Fruit fly (Drosophila melanogaster) whole organism, wandering third instar larva: ENCODE data around the gene His4r.

Experiments
- Abd-B ChIP-seq: fragments of >200 bp; optimal IDR thresholded peaks from 2 replicates; lab custom pipeline; 2017; ENCODE audit warnings: missing biosample characterization, missing genetic modification characterization
- CG32264 ChIP-seq: fragments of 200-800 bp; sonication (Bioruptor generic); optimal IDR thresholded peaks from 2 replicates; lab custom pipeline; 2016; ENCODE audit warnings: missing biosample characterization, missing genetic modification characterization
- CG9705 ChIP-seq: fragments of 200-800 bp; sonication (Bioruptor generic); optimal IDR thresholded peaks from 2 replicates; lab custom pipeline; 2018; ENCODE audit warnings: missing biosample characterization, mild to moderate bottlenecking, missing genetic modification characterization
- CrebA ChIP-seq: fragments of 200-800 bp; sonication (Bioruptor generic); optimal IDR thresholded peaks from 2 replicates; lab custom pipeline; 2016; ENCODE audit warnings: missing biosample characterization, mild to moderate bottlenecking, missing genetic modification characterization, borderline replicate concordance
- Dfd ChIP-seq: fragments of >200 bp; optimal IDR thresholded peaks from 2 replicates; lab custom pipeline; 2017; ENCODE audit warnings: missing biosample characterization, missing genetic modification characterization
- Dif ChIP-seq: fragments of 200-275, 200-300 bp; sonication (Bioruptor generic); optimal IDR thresholded peaks from 2 replicates; lab custom pipeline; 2018; ENCODE audit warnings: missing biosample characterization, missing genetic modification characterization; ENCODE audit not compliant: partially characterized antibody
- GATAd ChIP-seq: sonication (Bioruptor generic); optimal IDR thresholded peaks from 2 replicates; lab custom pipeline; 2016; ENCODE audit warnings: missing biosample characterization, missing genetic modification characterization
- HLH106 ChIP-seq: fragments of 200-800 bp; optimal IDR thresholded peaks from 3 replicates; lab custom pipeline; 2019; ENCODE audit warnings: missing biosample characterization, mild to moderate bottlenecking, missing genetic modification characterization, moderate library complexity
- Hnf4 ChIP-seq: fragments of 200-800 bp; sonication (Bioruptor generic); optimal IDR thresholded peaks from 2 replicates; lab custom pipeline; 2016; ENCODE audit warnings: missing biosample characterization, mild to moderate bottlenecking, missing genetic modification characterization
- Hr78 ChIP-seq: fragments of >200 bp; optimal IDR thresholded peaks from 2 replicates; lab custom pipeline; 2017; ENCODE audit warnings: missing biosample characterization, missing genetic modification characterization
- Hr83 ChIP-seq: fragments of 200-300 bp; sonication (Bioruptor generic); optimal IDR thresholded peaks from 2 replicates; lab custom pipeline; 2016; ENCODE audit warnings: missing biosample characterization, mild to moderate bottlenecking, missing genetic modification characterization, moderate library complexity; ENCODE audit not compliant: poor library complexity, severe bottlenecking
- Jra ChIP-seq: sonication (Bioruptor generic); optimal IDR thresholded peaks from 2 replicates; lab custom pipeline; 2016; ENCODE audit warnings: missing biosample characterization, missing genetic modification characterization
- Mio ChIP-seq: sonication (Bioruptor generic); optimal IDR thresholded peaks from 2 replicates; lab custom pipeline; 2016; ENCODE audit warnings: missing biosample characterization, missing genetic modification characterization
- Myc ChIP-seq: fragments of >200 bp; optimal IDR thresholded peaks from 2 replicates; lab custom pipeline; 2017
- N ChIP-seq: fragments of >200 bp; optimal IDR thresholded peaks from 2 replicates; lab custom pipeline; 2018; ENCODE audit warnings: missing biosample characterization, missing external identifiers, missing genetic modification characterization
- OdsH ChIP-seq: fragments of 200-800 bp; sonication (Bioruptor generic); optimal IDR thresholded peaks from 2 replicates; lab custom pipeline; 2016; ENCODE audit warnings: missing biosample characterization, mild to moderate bottlenecking, missing genetic modification characterization
- Rel ChIP-seq, 2 experiments: fragments of 200-800 bp; sonication (Bioruptor generic) in 1 of 2; optimal IDR thresholded peaks; 2 replicates in 1 of 2; 3 replicates in 1 of 2; lab custom pipeline; 2016 to 2019; ENCODE audit warnings: mild to moderate bottlenecking in 2 of 2, missing biosample characterization in 2 of 2, missing genetic modification characterization in 2 of 2, moderate library complexity in 1 of 2
- Sp1 ChIP-seq: fragments of 200-800 bp; sonication (Bioruptor generic); optimal IDR thresholded peaks from 3 replicates; lab custom pipeline; 2019; ENCODE audit warnings: missing biosample characterization, mild to moderate bottlenecking, missing genetic modification characterization, moderate library complexity
- Vsx2 ChIP-seq: fragments of 200-300, 225-300 bp; sonication (Bioruptor generic); optimal IDR thresholded peaks from 2 replicates; lab custom pipeline; 2018; ENCODE audit warnings: missing biosample characterization, missing genetic modification characterization; ENCODE audit not compliant: partially characterized antibody
- br ChIP-seq: fragments of 200-800 bp; sonication (Bioruptor generic); optimal IDR thresholded peaks from 2 replicates; lab custom pipeline; 2016; ENCODE audit warnings: missing biosample characterization, missing genetic modification characterization
- brk ChIP-seq: fragments of 200-800 bp; sonication (Bioruptor generic); optimal IDR thresholded peaks from 2 replicates; lab custom pipeline; 2016; ENCODE audit warnings: missing biosample characterization, mild to moderate bottlenecking, missing genetic modification characterization
- dl ChIP-seq, 2 experiments: fragments of 175-275, 200-275 bp in 1 of 2; fragments of 200-275 bp in 1 of 2; sonication (Bioruptor generic); optimal IDR thresholded peaks; lab custom pipeline; 2018; ENCODE audit warnings: mild to moderate bottlenecking in 2 of 2, missing biosample characterization in 2 of 2, missing genetic modification characterization in 2 of 2, moderate library complexity in 2 of 2; ENCODE audit not compliant: partially characterized antibody in 2 of 2, insufficient read depth in 1 of 2
- dmrt93B ChIP-seq: fragments of 200-800 bp; sonication (Bioruptor generic); optimal IDR thresholded peaks from 2 replicates; lab custom pipeline; 2018; ENCODE audit warnings: missing biosample characterization, mild to moderate bottlenecking, missing genetic modification characterization
- dsf ChIP-seq: sonication (Bioruptor generic); optimal IDR thresholded peaks from 2 replicates; lab custom pipeline; 2016; ENCODE audit warnings: missing biosample characterization, missing genetic modification characterization, borderline replicate concordance
- ey ChIP-seq: fragments of 200-800 bp; sonication (Bioruptor generic); optimal IDR thresholded peaks from 2 replicates; lab custom pipeline; 2016; ENCODE audit warnings: missing biosample characterization, missing genetic modification characterization
- foxo ChIP-seq, 2 experiments: fragments of 200-800 bp; sonication (Bioruptor generic); optimal IDR thresholded peaks; 2 replicates in 1 of 2; 3 replicates in 1 of 2; lab custom pipeline; 2016 to 2017; ENCODE audit warnings: missing biosample characterization in 2 of 2, missing genetic modification characterization in 2 of 2
- fru ChIP-seq: fragments of 200-800 bp; sonication (Bioruptor generic); optimal IDR thresholded peaks from 3 replicates; lab custom pipeline; 2016; ENCODE audit warnings: missing biosample characterization, mild to moderate bottlenecking, missing genetic modification characterization
- h ChIP-seq: fragments of 200-800 bp; sonication (Bioruptor generic); optimal IDR thresholded peaks from 3 replicates; lab custom pipeline; 2016; ENCODE audit warnings: missing biosample characterization, mild to moderate bottlenecking, missing genetic modification characterization
- jim ChIP-seq: fragments of 175-275, 200-325 bp; sonication (Bioruptor generic); optimal IDR thresholded peaks from 2 replicates; lab custom pipeline; 2016; ENCODE audit warnings: missing biosample characterization, mild to moderate bottlenecking, missing genetic modification characterization
- lola ChIP-seq: fragments of >200 bp; optimal IDR thresholded peaks from 2 replicates; lab custom pipeline; 2017; ENCODE audit warnings: missing biosample characterization, missing genetic modification characterization
- pan ChIP-seq: fragments of >200 bp; optimal IDR thresholded peaks from 2 replicates; lab custom pipeline; 2017
- psq ChIP-seq: fragments of 200-800 bp; sonication (Bioruptor generic); optimal IDR thresholded peaks from 3 replicates; lab custom pipeline; 2017; ENCODE audit warnings: missing biosample characterization, mild to moderate bottlenecking, missing genetic modification characterization, moderate library complexity
- rgr ChIP-seq: fragments of 200-800 bp; sonication (Bioruptor generic); optimal IDR thresholded peaks from 3 replicates; lab custom pipeline; 2016; ENCODE audit warnings: missing biosample characterization, mild to moderate bottlenecking, missing genetic modification characterization
- sage ChIP-seq: fragments of 200-800 bp; sonication (Bioruptor generic); optimal IDR thresholded peaks from 2 replicates; lab custom pipeline; 2016; ENCODE audit warnings: missing biosample characterization, mild to moderate bottlenecking, missing genetic modification characterization
- sv ChIP-seq: fragments of 200-800 bp; sonication (Bioruptor generic); optimal IDR thresholded peaks from 3 replicates; lab custom pipeline; 2016; ENCODE audit warnings: missing biosample characterization, missing genetic modification characterization
- tai ChIP-seq: sonication (Bioruptor generic); optimal IDR thresholded peaks from 2 replicates; lab custom pipeline; 2016; ENCODE audit warnings: missing biosample characterization, missing genetic modification characterization
- usp ChIP-seq: fragments of >200 bp; optimal IDR thresholded peaks from 2 replicates; lab custom pipeline; 2017; ENCODE audit warnings: missing biosample characterization, missing genetic modification characterization
- woc ChIP-seq: sonication (Bioruptor generic); optimal IDR thresholded peaks from 2 replicates; lab custom pipeline; 2016; ENCODE audit warnings: missing biosample characterization, mild to moderate bottlenecking, missing genetic modification characterization

His4r gene

dm6 chr3R:14625215-14626156, at the start of gene His4r, which contains the start of gene put:
Gene His4r (plus strand): TSS chr3R:14625755.
Gene put (minus strand): TSS chr3R:14625703.
- TF ChIP-seq dl (GFP tag; optimal IDR thresholded peaks at IDR 0.05; lab: Kevin White, UChicago; ENCODE audit: insufficient read depth in 1 of 2, partially characterized antibody in 2 of 2): no peak
- no peak for TF ChIP-seq tai (GFP tag; lab: Kevin White, UChicago)
- no peak for TF ChIP-seq Abd-B (GFP tag; lab: Kevin White, UChicago)
- no peak for TF ChIP-seq sage (GFP tag; lab: Kevin White, UChicago)
- no peak for TF ChIP-seq br (GFP tag; lab: Kevin White, UChicago)
- no peak for TF ChIP-seq Dfd (GFP tag; lab: Kevin White, UChicago)
- peak; percentile 3 for TF ChIP-seq woc
- TF ChIP-seq fru (GFP tag; lab: Kevin White, UChicago): no peak
- peak; percentile 60 for TF ChIP-seq h (GFP tag; lab: Kevin White, UChicago)
- TF ChIP-seq psq: no peak
- TF ChIP-seq GATAd: no peak
- TF ChIP-seq Vsx2: no peak
- peak; percentile 9 for TF ChIP-seq OdsH (GFP tag; lab: Kevin White, UChicago)
- TF ChIP-seq lola: no peak
- TF ChIP-seq Hr83 (GFP tag; lab: Kevin White, UChicago): peak; percentile 28
- no peak for TF ChIP-seq brk
- TF ChIP-seq Sp1 (GFP tag; lab: Kevin White, UChicago): peak; percentile 44
- TF ChIP-seq Jra (GFP tag; lab: Kevin White, UChicago): peak; percentile 35
- no peak for TF ChIP-seq sv (GFP tag; lab: Kevin White, UChicago)
- TF ChIP-seq HLH106: peak; percentile 18
- no peak for TF ChIP-seq Mio (GFP tag; lab: Kevin White, UChicago)
- no peak for TF ChIP-seq pan (lab: Kevin White, UChicago)
- TF ChIP-seq jim: no peak
- TF ChIP-seq N (GFP tag; lab: Kevin White, UChicago): no peak
- TF ChIP-seq Myc: no peak
- TF ChIP-seq Hr78 (GFP tag; lab: Kevin White, UChicago): no peak
- TF ChIP-seq foxo (GFP tag; optimal IDR thresholded peaks at IDR 0.05; lab: Kevin White, UChicago): peak in 1 of 2 experiments; percentile 39
- TF ChIP-seq Dif (GFP tag; lab: Kevin White, UChicago): no peak
- TF ChIP-seq CrebA (GFP tag; lab: Kevin White, UChicago): no peak
- TF ChIP-seq rgr (GFP tag; lab: Kevin White, UChicago): peak; percentile 59
- TF ChIP-seq dmrt93B (GFP tag; lab: Kevin White, UChicago): no peak
- TF ChIP-seq dsf (GFP tag; lab: Kevin White, UChicago): no peak
- TF ChIP-seq usp: no peak
- TF ChIP-seq ey: no peak
- no peak for TF ChIP-seq CG32264
- TF ChIP-seq CG9705 (GFP tag; lab: Kevin White, UChicago): no peak
- TF ChIP-seq Rel (GFP tag; optimal IDR thresholded peaks at IDR 0.05; lab: Kevin White, UChicago): no peak
- TF ChIP-seq Rel (tag; optimal IDR thresholded peaks at IDR 0.05; lab: Kevin White, UChicago): peak; percentile 34
- TF ChIP-seq Hnf4 (GFP tag; lab: Kevin White, UChicago): no peak

DNA sequence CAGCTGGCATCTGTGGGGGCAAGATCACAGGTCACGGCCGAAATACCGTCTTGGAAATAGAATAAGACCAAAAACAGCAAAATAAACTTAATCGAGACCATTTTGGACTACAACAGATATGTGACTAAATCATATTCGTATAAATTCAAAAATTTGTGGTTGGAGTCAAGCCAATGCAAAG, 49.2 kb upstream of the His4r start, which contains the start of gene CG44094:
Gene CG44094 (minus strand): TSS at position 101 of the 181 bp plus-strand sequence.
- TF ChIP-seq h (GFP tag; lab: Kevin White, UChicago) (no peak), brk (no peak), Abd-B (GFP tag; lab: Kevin White, UChicago) (no peak), jim (no peak), ey (no peak), br (GFP tag; lab: Kevin White, UChicago) (no peak), sage (GFP tag; lab: Kevin White, UChicago) (no peak), CG9705 (GFP tag; lab: Kevin White, UChicago) (no peak), Myc (no peak), Dfd (GFP tag; lab: Kevin White, UChicago) (no peak), woc (no peak), tai (GFP tag; lab: Kevin White, UChicago) (no peak), CG32264 (no peak), rgr (GFP tag; lab: Kevin White, UChicago) (no peak), Dif (GFP tag; lab: Kevin White, UChicago) (no peak)
